Worm (Caenorhabditis elegans) whole organism, late embryonic: ENCODE data around the gene ast-1.

ENCODE experiments used
- C08G9.2 ChIP-seq: sonication (generic microtip); optimal IDR thresholded peaks from 2 replicates; lab custom pipeline; 2016; ENCODE audit warnings: mild to moderate bottlenecking, missing genetic modification characterization, moderate library complexity, missing compliant biosample characterization
- C38D4.7 ChIP-seq: fragments of 200-800 bp; sonication (Bioruptor generic); optimal IDR thresholded peaks from 2 replicates; lab custom pipeline; 2018; ENCODE audit warnings: mild to moderate bottlenecking, missing genetic modification characterization, moderate library complexity, missing compliant biosample characterization
- F13H6.1 ChIP-seq: sonication (generic microtip); optimal IDR thresholded peaks from 2 replicates; lab custom pipeline; 2016; ENCODE audit warnings: missing genetic modification characterization, missing compliant biosample characterization
- K02D7.2 ChIP-seq: sonication (generic microtip); optimal IDR thresholded peaks from 2 replicates; lab custom pipeline; 2017; ENCODE audit warnings: mild to moderate bottlenecking, missing genetic modification characterization, missing compliant biosample characterization
- K09A11.1 ChIP-seq: sonication (generic microtip); optimal IDR thresholded peaks from 2 replicates; lab custom pipeline; 2017; ENCODE audit warnings: antibody characterized with exemption, mild to moderate bottlenecking, missing genetic modification characterization, missing compliant biosample characterization; ENCODE audit not compliant: insufficient read depth
- ama-1 ChIP-seq: fragments of 150-350 bp; optimal IDR thresholded peaks from 2 replicates; lab custom pipeline; 2014
- ceh-14 ChIP-seq: sonication (generic microtip); optimal IDR thresholded peaks from 2 replicates; lab custom pipeline; 2016; ENCODE audit warnings: missing genotype, missing genetic modification characterization, missing compliant biosample characterization
- ceh-18 ChIP-seq: sonication (generic microtip); optimal IDR thresholded peaks from 2 replicates; lab custom pipeline; 2016; ENCODE audit warnings: missing genetic modification characterization, missing compliant biosample characterization
- ceh-2 ChIP-seq: sonication (generic microtip); optimal IDR thresholded peaks from 2 replicates; lab custom pipeline; 2016; ENCODE audit warnings: missing genotype, missing genetic modification characterization, missing compliant biosample characterization
- ceh-48 ChIP-seq: sonication (generic microtip); optimal IDR thresholded peaks from 2 replicates; lab custom pipeline; 2016; ENCODE audit warnings: missing genetic modification characterization, inconsistent platforms, missing compliant biosample characterization
- ceh-6 ChIP-seq: fragments of 200-800 bp; sonication (Bioruptor generic); optimal IDR thresholded peaks from 2 replicates; lab custom pipeline; 2018; ENCODE audit warnings: mild to moderate bottlenecking, missing genetic modification characterization, missing compliant biosample characterization
- dve-1 ChIP-seq: sonication (generic microtip); optimal IDR thresholded peaks from 2 replicates; lab custom pipeline; 2017; ENCODE audit warnings: antibody characterized with exemption, mild to moderate bottlenecking, missing genetic modification characterization, missing compliant biosample characterization
- eyg-1 ChIP-seq: sonication (generic microtip); optimal IDR thresholded peaks from 2 replicates; lab custom pipeline; 2016; ENCODE audit warnings: missing genotype, missing genetic modification characterization, missing compliant biosample characterization
- fax-1 ChIP-seq: sonication (generic microtip); optimal IDR thresholded peaks from 2 replicates; lab custom pipeline; 2016; ENCODE audit warnings: missing genotype, missing genetic modification characterization, missing compliant biosample characterization
- fkh-6 ChIP-seq: sonication (generic microtip); optimal IDR thresholded peaks from 2 replicates; lab custom pipeline; 2016; ENCODE audit warnings: missing genetic modification characterization, missing compliant biosample characterization
- hlh-15 ChIP-seq: sonication (generic microtip); optimal IDR thresholded peaks from 2 replicates; lab custom pipeline; 2016; ENCODE audit warnings: missing genetic modification characterization, missing compliant biosample characterization
- hlh-30 ChIP-seq: sonication (generic microtip); optimal IDR thresholded peaks from 2 replicates; lab custom pipeline; 2017; ENCODE audit warnings: antibody characterized with exemption, missing genetic modification characterization, missing compliant biosample characterization; ENCODE audit not compliant: insufficient read depth
- hlh-6 ChIP-seq: sonication (generic microtip); optimal IDR thresholded peaks from 2 replicates; lab custom pipeline; 2016; ENCODE audit warnings: missing genotype, missing genetic modification characterization, missing compliant biosample characterization
- lim-6 ChIP-seq: sonication (generic microtip); optimal IDR thresholded peaks from 2 replicates; lab custom pipeline; 2016; ENCODE audit warnings: missing genetic modification characterization, missing compliant biosample characterization
- lin-11 ChIP-seq: fragments of 200-800 bp; sonication (Bioruptor generic); optimal IDR thresholded peaks from 2 replicates; lab custom pipeline; 2018; ENCODE audit warnings: mild to moderate bottlenecking, missing genetic modification characterization, missing compliant biosample characterization
- madf-2 ChIP-seq: sonication (generic microtip); optimal IDR thresholded peaks from 2 replicates; lab custom pipeline; 2017; ENCODE audit warnings: missing genetic modification characterization, missing compliant biosample characterization
- mec-3 ChIP-seq: sonication (generic microtip); optimal IDR thresholded peaks from 2 replicates; lab custom pipeline; 2016; ENCODE audit warnings: borderline replicate concordance, missing genetic modification characterization, missing compliant biosample characterization
- nhr-232 ChIP-seq: sonication (generic microtip); optimal IDR thresholded peaks from 2 replicates; lab custom pipeline; 2016; ENCODE audit warnings: missing genetic modification characterization, missing compliant biosample characterization
- pag-3 ChIP-seq: sonication (generic microtip); optimal IDR thresholded peaks from 2 replicates; lab custom pipeline; 2016; ENCODE audit warnings: missing compliant biosample characterization, missing genetic modification characterization, borderline replicate concordance
- pat-9 ChIP-seq: fragments of 200-800 bp; sonication (Bioruptor generic); optimal IDR thresholded peaks from 2 replicates; lab custom pipeline; 2018; ENCODE audit warnings: mild to moderate bottlenecking, missing genetic modification characterization, moderate library complexity, missing compliant biosample characterization
- pax-1 ChIP-seq: fragments of 150-350 bp; optimal IDR thresholded peaks from 2 replicates; lab custom pipeline; 2014; ENCODE audit warnings: missing biosample characterization, missing genetic modification characterization
- pha-4 ChIP-seq: fragments of 150-350 bp; optimal IDR thresholded peaks from 2 replicates; lab custom pipeline; 2018; ENCODE audit warnings: missing biosample characterization, missing genetic modification reagents, missing genetic modification characterization
- ref-2 ChIP-seq: sonication (generic microtip); optimal IDR thresholded peaks from 2 replicates; lab custom pipeline; 2016; ENCODE audit warnings: missing genetic modification characterization, missing compliant biosample characterization
- rnt-1 ChIP-seq: sonication (generic microtip); optimal IDR thresholded peaks from 2 replicates; lab custom pipeline; 2016; ENCODE audit warnings: missing genetic modification characterization, missing compliant biosample characterization
- sox-4 ChIP-seq: sonication (generic microtip); optimal IDR thresholded peaks from 2 replicates; lab custom pipeline; 2017; ENCODE audit warnings: mild to moderate bottlenecking, missing genetic modification characterization, inconsistent platforms, missing compliant biosample characterization
- syd-9 ChIP-seq: sonication (generic microtip); optimal IDR thresholded peaks from 2 replicates; lab custom pipeline; 2016; ENCODE audit warnings: mild to moderate bottlenecking, missing genetic modification characterization, moderate library complexity, missing compliant biosample characterization
- ttx-3 ChIP-seq: sonication (generic microtip); optimal IDR thresholded peaks from 2 replicates; lab custom pipeline; 2016; ENCODE audit warnings: missing genetic modification reagents, missing genetic modification characterization, missing compliant biosample characterization
- unc-3 ChIP-seq, 2 experiments: fragments of 200-800 bp in 1 of 2; sonication (Bioruptor generic) in 1 of 2; sonication (generic microtip) in 1 of 2; conservative IDR thresholded peaks in 1 of 2; optimal IDR thresholded peaks in 1 of 2; 2 replicates each; pipeline versions ENCODE4 v1.3.6 to Lab custom; 2016 to 2022; ENCODE audit warnings: missing compliant biosample characterization in 2 of 2, missing genetic modification characterization in 2 of 2, missing genetic modification reagents in 1 of 2
- unc-42 ChIP-seq: sonication (generic microtip); optimal IDR thresholded peaks from 2 replicates; lab custom pipeline; 2016; ENCODE audit warnings: missing genotype, missing genetic modification characterization, missing compliant biosample characterization
- unc-55 ChIP-seq: sonication (generic microtip); optimal IDR thresholded peaks from 2 replicates; lab custom pipeline; 2017; ENCODE audit warnings: missing biosample characterization, missing genetic modification reagents, missing genetic modification characterization
- unc-86 ChIP-seq: sonication (generic microtip); optimal IDR thresholded peaks from 2 replicates; lab custom pipeline; 2016; ENCODE audit warnings: missing genetic modification characterization, missing compliant biosample characterization
- zip-5 ChIP-seq: sonication (generic microtip); optimal IDR thresholded peaks from 2 replicates; lab custom pipeline; 2016; ENCODE audit warnings: missing genetic modification characterization, missing compliant biosample characterization
- ztf-16 ChIP-seq: sonication (generic microtip); optimal IDR thresholded peaks from 2 replicates; lab custom pipeline; 2017; ENCODE audit warnings: missing genetic modification characterization, missing compliant biosample characterization

The ast-1 gene

ce11 chrII:4118508-4118907 lies 16.7 kb downstream of the ast-1 start:
- TF ChIP-seq nhr-232 (tag; lab: Kevin White, UChicago), result no peak
- no peak for TF ChIP-seq unc-55 (GFP tag; lab: Kevin White, UChicago)
- TF ChIP-seq pat-9 (tag; lab: Kevin White, UChicago), result no peak
- TF ChIP-seq ceh-48, result no peak
- no peak for TF ChIP-seq F13H6.1
- TF ChIP-seq ceh-18 (tag; lab: Kevin White, UChicago), result no peak

DNA sequence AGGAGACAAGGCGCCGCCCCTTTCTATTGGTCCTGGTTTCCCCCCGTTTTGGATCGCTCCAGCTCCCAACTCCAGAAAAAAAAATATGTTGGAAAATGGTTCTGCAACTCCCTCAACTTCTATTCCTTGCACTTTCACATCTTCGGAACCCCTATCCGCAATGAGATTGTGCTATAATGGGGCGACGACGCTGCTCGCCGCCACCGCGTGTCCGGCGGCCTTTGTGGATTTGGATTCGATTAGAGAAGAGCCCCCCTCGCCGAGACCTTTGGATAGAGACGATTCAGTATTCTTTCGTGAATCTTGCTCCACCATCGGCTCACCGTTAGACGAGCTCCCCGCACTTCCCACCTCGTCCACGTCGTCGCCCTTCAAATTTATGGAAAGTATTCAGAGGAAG lies 28.0 kb downstream of the ast-1 start:
- no peak for TF ChIP-seq unc-55 (GFP tag; lab: Kevin White, UChicago)
- TF ChIP-seq ref-2 (tag; lab: Kevin White, UChicago), result peak; percentile 19
- peak; percentile 42 for TF ChIP-seq unc-42 (tag; lab: Kevin White, UChicago)

- TF ChIP-seq syd-9, result no peak
- no peak for TF ChIP-seq ceh-14 (tag; lab: Kevin White, UChicago)
- TF ChIP-seq unc-3 (GFP tag; conservative IDR thresholded peaks at IDR 0.05; lab: Robert Waterston, UW), result no peak
- TF ChIP-seq unc-3 (tag; optimal IDR thresholded peaks at IDR 0.05; lab: Kevin White, UChicago), result no peak
- TF ChIP-seq fax-1, result no peak
- no peak for TF ChIP-seq ceh-48
- TF ChIP-seq hlh-15 (tag; lab: Kevin White, UChicago), result no peak
- TF ChIP-seq ceh-6 (GFP tag; lab: Kevin White, UChicago), result no peak
- no peak for TF ChIP-seq pha-4 (tag; lab: Kevin White, UChicago)
- TF ChIP-seq pax-1 (tag; lab: Kevin White, UChicago), result no peak
- no peak for TF ChIP-seq madf-2 (tag; lab: Kevin White, UChicago)
- no peak for TF ChIP-seq zip-5 (tag; lab: Kevin White, UChicago)
- TF ChIP-seq pag-3 (tag; lab: Kevin White, UChicago), result no peak
- no peak for TF ChIP-seq C08G9.2
- TF ChIP-seq C38D4.7 (GFP tag; lab: Kevin White, UChicago), result no peak
- TF ChIP-seq dve-1 (tag; lab: Kevin White, UChicago), result no peak
- TF ChIP-seq ceh-2 (tag; lab: Kevin White, UChicago), result no peak
- no peak for TF ChIP-seq sox-4
- no peak for TF ChIP-seq nhr-232 (tag; lab: Kevin White, UChicago)
- TF ChIP-seq ttx-3 (tag; lab: Kevin White, UChicago), result no peak
Measured at ce11 chrII:4102723-4103122, 32.4 kb downstream of the ast-1 start.

ce11 chrII:4100485-4100884 lies 34.7 kb downstream of the ast-1 start, which contains the start of gene rhgf-2:
Gene rhgf-2 (plus strand): TSS chrII:4100785.
- no peak for TF ChIP-seq eyg-1 (tag; lab: Kevin White, UChicago)
- no peak for TF ChIP-seq sox-4
- no peak for TF ChIP-seq hlh-30 (tag; lab: Kevin White, UChicago)
- no peak for TF ChIP-seq unc-86
- no peak for TF ChIP-seq rnt-1
- no peak for TF ChIP-seq pag-3 (tag; lab: Kevin White, UChicago)
- no peak for TF ChIP-seq lim-6 (tag; lab: Kevin White, UChicago)
- no peak for TF ChIP-seq K09A11.1 (tag; lab: Kevin White, UChicago)
- TF ChIP-seq ceh-48, result no peak
- TF ChIP-seq lin-11 (tag; lab: Kevin White, UChicago), result no peak
- no peak for TF ChIP-seq K02D7.2
- no peak for TF ChIP-seq mec-3 (tag; lab: Kevin White, UChicago)
- no peak for TF ChIP-seq unc-42 (tag; lab: Kevin White, UChicago)
- no peak for TF ChIP-seq ttx-3 (tag; lab: Kevin White, UChicago)
- TF ChIP-seq pax-1 (tag; lab: Kevin White, UChicago), result no peak
- TF ChIP-seq fkh-6 (tag; lab: Kevin White, UChicago), result no peak
- no peak for TF ChIP-seq dve-1 (tag; lab: Kevin White, UChicago)
- TF ChIP-seq hlh-6 (tag; lab: Kevin White, UChicago), result no peak
- no peak for TF ChIP-seq ama-1 (lab: Kevin White, UChicago)
- TF ChIP-seq ztf-16 (tag; lab: Kevin White, UChicago), result no peak
- TF ChIP-seq, all 69 proteins: peak for 0
